Worm (Caenorhabditis elegans): ENCODE measurements around the gene pfd-1.

DNA sequence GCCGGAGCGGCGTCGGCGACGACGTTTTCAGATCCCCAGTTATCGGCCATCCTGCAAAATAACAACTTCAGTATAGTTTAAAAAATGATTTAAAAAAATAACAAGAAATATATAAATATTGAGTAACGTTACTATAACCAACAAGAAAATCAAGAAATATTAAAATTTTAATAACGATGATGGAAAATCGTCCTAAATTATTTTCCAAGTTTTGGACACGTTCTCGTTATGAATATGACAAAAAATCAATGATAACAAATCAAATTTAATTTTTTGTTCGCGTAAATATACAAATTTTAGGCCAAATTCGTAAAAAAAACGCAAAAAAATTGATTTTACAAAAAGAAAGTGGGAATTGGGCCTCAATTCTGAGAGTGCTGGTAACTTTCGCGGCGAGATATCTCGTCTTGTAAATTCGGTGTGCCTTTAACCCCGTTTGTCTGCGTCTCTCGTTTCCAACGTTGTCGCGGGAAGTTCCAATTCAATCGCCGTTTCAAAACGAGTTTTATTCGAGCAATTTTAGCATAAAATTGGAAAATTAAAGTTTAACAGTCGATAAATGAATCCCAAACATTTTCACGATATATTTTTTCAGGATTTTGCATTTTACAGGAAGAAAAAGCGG lies 38.8 kb upstream of the pfd-1 start, which contains the start of gene rps-5:
- TF ChIP-seq unc-86 (tag; optimal IDR thresholded peaks at IDR 0.05) = no peak
- peak; percentile 62 for TF ChIP-seq nfya-1 (tag; optimal IDR thresholded peaks at IDR 0.05)
- TF ChIP-seq elt-4 (tag; optimal IDR thresholded peaks at IDR 0.05) = no peak
- no peak for TF ChIP-seq fkh-10 (GFP tag; optimal IDR thresholded peaks at IDR 0.05)
- TF ChIP-seq elt-2 (tag; optimal IDR thresholded peaks at IDR 0.05) = no peak
- TF ChIP-seq pqm-1 (tag; optimal IDR thresholded peaks at IDR 0.05) = no peak
- no peak for TF ChIP-seq tbx-2 (tag; optimal IDR thresholded peaks at IDR 0.05)

Data from whole organism, late embryonic.